Worm (Caenorhabditis elegans) whole organism, L4 larva: ENCODE results near the gene ZK632.12.

Experiments used
- dpl-1 ChIP-seq: fragments of 150-350 bp; optimal IDR thresholded peaks from 2 replicates; lab custom pipeline; 2014; ENCODE audit warnings: missing biosample characterization, missing genetic modification reagents, missing genetic modification characterization
- lin-29 ChIP-seq: fragments of 200-800 bp; sonication (Bioruptor generic); IDR thresholded peaks from 2 replicates; pipeline ENCODE4 v1.3.6; 2022; ENCODE audit warnings: missing genetic modification reagents, missing genetic modification characterization, missing compliant biosample characterization
- set-16 ChIP-seq: fragments of 200-800 bp; sonication (Bioruptor generic); IDR thresholded peaks from 2 replicates; pipeline ENCODE4 v1.3.6; 2022; ENCODE audit warnings: missing genetic modification reagents, missing genetic modification characterization, missing compliant biosample characterization
- snpc-4 ChIP-seq: fragments of 150-350 bp; optimal IDR thresholded peaks from 2 replicates; lab custom pipeline; 2014; ENCODE audit warnings: missing biosample characterization, missing genetic modification characterization
- unc-39 ChIP-seq: sonication (generic microtip); optimal IDR thresholded peaks from 2 replicates; lab custom pipeline; 2017; ENCODE audit warnings: missing biosample characterization, missing genetic modification characterization

DNA sequence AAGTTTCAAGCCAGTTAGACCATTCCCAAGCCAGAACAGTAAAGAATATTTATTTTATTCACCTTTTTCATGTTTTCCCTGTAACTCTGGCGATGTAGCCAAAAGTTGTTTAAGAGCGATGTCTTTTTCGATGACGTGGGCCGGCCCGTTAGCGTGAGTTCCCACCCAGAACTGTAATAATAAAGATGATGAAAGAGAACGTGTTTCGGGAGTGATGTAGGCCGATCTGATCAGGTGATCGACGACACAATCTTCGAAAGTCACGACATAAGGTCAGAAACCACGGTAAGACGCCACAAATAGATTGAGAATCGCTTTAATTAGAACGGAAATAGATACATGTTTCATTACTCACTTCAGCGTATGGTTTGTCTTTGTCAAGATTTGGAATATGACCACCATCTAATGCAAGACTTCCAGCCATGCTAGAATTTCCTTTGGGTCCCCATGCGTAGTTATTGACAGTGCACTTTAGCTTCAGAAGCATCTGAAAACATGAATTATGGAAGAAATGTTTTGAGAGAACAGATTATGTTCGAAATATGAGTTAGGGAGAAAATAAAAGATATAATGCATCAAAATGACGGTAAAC, 23.5 kb upstream of the ZK632.12 start, which contains the start of gene ZK632.4:
- TF ChIP-seq set-16 (GFP tag; lab: Robert Waterston, UW) (no peak), dpl-1 (GFP tag; lab: Kevin White, UChicago) (no peak), lin-29 (GFP tag; lab: Robert Waterston, UW) (no peak), snpc-4 (tag; lab: Kevin White, UChicago) (no peak), unc-39 (tag; lab: Kevin White, UChicago) (no peak)
